Worm (Caenorhabditis elegans) whole organism, midembryonic: ENCODE results near the gene C18A11.1.

ENCODE experiments used
- med-1 ChIP-seq: sonication (generic microtip); optimal IDR thresholded peaks from 2 replicates; lab custom pipeline; 2017; ENCODE audit warnings: missing genetic modification characterization, mild to moderate bottlenecking, missing compliant biosample characterization, antibody characterized with exemption, missing genetic modification reagents; ENCODE audit not compliant: insufficient read depth
- ref-1 ChIP-seq: fragments of 200-800 bp; sonication (Bioruptor generic); conservative IDR thresholded peaks from 2 replicates; pipeline ENCODE4 v1.3.6; 2022; ENCODE audit warnings: missing genetic modification reagents, missing genetic modification characterization, missing compliant biosample characterization

DNA sequence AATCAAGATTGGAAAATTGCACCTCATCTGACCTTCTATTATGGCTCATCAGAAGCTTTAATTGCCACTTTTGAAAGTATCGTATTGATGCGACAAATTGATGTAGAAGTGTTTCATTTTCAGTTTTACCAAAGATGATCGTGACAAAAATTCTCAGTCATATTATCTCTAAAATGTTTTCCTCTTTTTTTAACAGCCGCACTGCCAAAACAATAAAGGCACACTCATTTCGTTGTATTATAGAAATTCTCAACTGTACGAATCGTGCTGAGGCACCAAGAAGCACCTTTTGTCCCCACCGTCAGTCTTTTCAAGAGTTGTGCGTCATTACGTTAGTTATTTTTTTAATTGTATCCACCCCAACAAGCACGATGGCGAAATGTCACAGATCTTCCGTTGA, 38.8 kb downstream of the C18A11.1 start, which contains the start of gene K07E3.9:
- TF ChIP-seq med-1 (GFP tag; lab: Kevin White, UChicago): no peak
- TF ChIP-seq ref-1 (GFP tag; lab: Robert Waterston, UW): no peak
